Worm (Caenorhabditis elegans) whole organism, mixed stage, embryonic: ENCODE results near the gene F59B10.6.

Experiments used
- ces-1 ChIP-seq: fragments of 150-350 bp; optimal IDR thresholded peaks from 2 replicates; lab custom pipeline; 2014; ENCODE audit warnings: missing biosample characterization, missing genetic modification reagents, missing genetic modification characterization
- elt-3 ChIP-seq: fragments of 150-350 bp; optimal IDR thresholded peaks from 2 replicates; lab custom pipeline; 2014; ENCODE audit warnings: missing biosample characterization, missing genetic modification characterization
- ham-2 ChIP-seq: fragments of 200-800 bp; sonication (Bioruptor generic); optimal IDR thresholded peaks from 2 replicates; lab custom pipeline; 2018; ENCODE audit warnings: mild to moderate bottlenecking, missing genetic modification characterization, missing compliant biosample characterization
- lin-13 ChIP-seq: fragments of 150-350 bp; optimal IDR thresholded peaks from 2 replicates; lab custom pipeline; 2014; ENCODE audit warnings: missing biosample characterization, missing genetic modification characterization
- lin-32 ChIP-seq: fragments of 200-800 bp; sonication (Bioruptor generic); optimal IDR thresholded peaks from 2 replicates; lab custom pipeline; 2018; ENCODE audit warnings: mild to moderate bottlenecking, missing genetic modification characterization, missing compliant biosample characterization
- lsy-2 ChIP-seq: fragments of 150-350 bp; optimal IDR thresholded peaks from 2 replicates; lab custom pipeline; 2014; ENCODE audit warnings: missing biosample characterization, missing genetic modification characterization
- snpc-4 ChIP-seq: fragments of 150-350 bp; optimal IDR thresholded peaks from 2 replicates; lab custom pipeline; 2014; ENCODE audit warnings: missing biosample characterization, missing genetic modification characterization
- ztf-11 ChIP-seq: fragments of 150-350 bp; optimal IDR thresholded peaks from 2 replicates; lab custom pipeline; 2014; ENCODE audit warnings: missing biosample characterization, missing genetic modification characterization

DNA sequence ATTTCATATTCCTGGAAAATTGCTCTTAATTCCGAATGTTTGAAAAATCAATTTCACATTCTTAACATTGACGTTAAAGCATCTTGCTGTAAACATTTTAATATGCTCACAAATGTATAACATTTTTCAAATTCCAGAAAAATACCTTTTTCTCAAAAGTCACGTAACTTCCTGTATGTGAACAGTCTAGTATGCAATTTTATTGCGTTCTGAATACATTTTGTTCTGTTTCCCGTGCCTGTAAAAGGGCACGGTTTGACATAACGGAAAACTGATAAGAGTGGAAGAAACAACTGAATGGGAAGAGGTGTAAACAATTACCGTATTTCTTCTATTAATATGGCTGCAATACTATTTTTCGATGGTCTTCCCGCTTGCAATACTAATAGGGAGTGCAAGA is 41.4 kb downstream of the F59B10.6 start:
- TF ChIP-seq ztf-11 (tag; lab: Kevin White, UChicago), result no peak
- TF ChIP-seq lin-13 (tag; lab: Kevin White, UChicago), result no peak
- no peak for TF ChIP-seq snpc-4 (tag; lab: Kevin White, UChicago)
- TF ChIP-seq ham-2 (GFP tag; lab: Kevin White, UChicago), result no peak
- TF ChIP-seq ces-1 (GFP tag; lab: Kevin White, UChicago), result no peak
- no peak for TF ChIP-seq lin-32 (GFP tag; lab: Kevin White, UChicago)
- no peak for TF ChIP-seq elt-3 (tag; lab: Kevin White, UChicago)
- no peak for TF ChIP-seq lsy-2 (tag; lab: Kevin White, UChicago)
